Fruit fly (Drosophila melanogaster): ENCODE measurements around the gene CG3604.
A peak's percentile ranks its signal among the peaks of the same experiment; 100 is the strongest.

The CG3604 gene

DNA sequence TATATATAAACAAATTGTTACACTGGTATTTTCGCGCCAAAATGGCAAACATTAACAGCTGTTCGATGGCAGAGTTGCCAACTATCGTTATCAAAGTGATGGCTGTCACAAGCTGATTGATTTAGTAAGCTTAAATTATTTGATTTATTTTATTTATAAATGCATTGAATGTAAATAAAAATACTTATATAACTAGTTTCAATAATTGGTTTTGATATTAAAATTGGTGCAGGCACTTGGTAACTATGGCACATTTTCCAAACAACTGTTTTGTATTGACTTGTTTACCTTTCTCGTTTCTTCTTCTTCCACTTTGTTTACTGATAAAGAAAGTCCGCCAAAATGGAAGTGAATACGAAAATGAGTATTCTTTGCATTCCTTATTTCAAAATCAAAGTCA is 14.0 kb upstream of the CG3604 start, which contains the start of gene cutlet:
Gene cutlet (minus strand): TSS at position 84 of the 400 bp plus-strand sequence.
- TF ChIP-seq Pif1A (GFP tag; optimal IDR thresholded peaks at IDR 0.05), result no peak
- no peak for TF ChIP-seq gl (tag; optimal IDR thresholded peaks at IDR 0.05)
- TF ChIP-seq rn (GFP tag; IDR thresholded peaks at IDR 0.05), result no peak
- TF ChIP-seq CG15710 (tag; optimal IDR thresholded peaks at IDR 0.05), result no peak
- no peak for TF ChIP-seq CG32121 (GFP tag; IDR thresholded peaks at IDR 0.05)
- TF ChIP-seq Ets98B (GFP tag; IDR thresholded peaks at IDR 0.05), result no peak
- no peak for TF ChIP-seq CG8159 (tag; optimal IDR thresholded peaks at IDR 0.05)
- no peak for TF ChIP-seq CG8301 (tag; optimal IDR thresholded peaks at IDR 0.05)
- TF ChIP-seq Snoo (tag; optimal IDR thresholded peaks at IDR 0.05), result no peak
- no peak for TF ChIP-seq CG17806 (tag; optimal IDR thresholded peaks at IDR 0.05)
- no peak for TF ChIP-seq CG9948 (tag; optimal IDR thresholded peaks at IDR 0.05)
- TF ChIP-seq CG13204 (GFP tag; optimal IDR thresholded peaks at IDR 0.05), result no peak
- TF ChIP-seq CG14655 (GFP tag; optimal IDR thresholded peaks at IDR 0.05), result no peak
- TF ChIP-seq Pif1B (GFP tag; optimal IDR thresholded peaks at IDR 0.05), result no peak
- no peak for TF ChIP-seq CG4496 (GFP tag; IDR thresholded peaks at IDR 0.05)

DNA sequence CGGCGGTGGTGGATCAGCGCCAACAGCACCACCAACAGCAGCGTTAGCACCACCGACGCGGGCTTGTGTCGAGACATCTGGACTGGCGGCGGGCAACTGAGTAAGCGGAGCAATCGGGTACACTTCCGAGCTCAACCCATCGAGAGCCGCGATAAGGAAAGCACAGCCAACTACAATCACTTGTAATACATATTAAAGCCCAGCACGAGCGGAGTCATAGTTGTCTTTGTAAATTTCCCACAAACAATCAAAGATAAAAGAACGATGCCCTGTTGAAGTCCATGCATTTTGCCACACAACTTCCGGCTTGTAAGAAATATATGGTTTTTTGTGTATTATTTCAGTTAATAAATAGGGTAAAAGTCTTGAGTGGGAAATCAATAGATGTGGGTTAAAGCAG is 9.3 kb upstream of the CG3604 start, which contains the start of gene CG31777:
Gene CG31777 (minus strand): TSS at position 101 of the 400 bp plus-strand sequence.
- peak; percentile 56 for TF ChIP-seq EcR (GFP tag; optimal IDR thresholded peaks at IDR 0.05)
- no peak for TF ChIP-seq Pif1A (GFP tag; optimal IDR thresholded peaks at IDR 0.05)
- no peak for TF ChIP-seq CG12605 (GFP tag; IDR thresholded peaks at IDR 0.05)

DNA sequence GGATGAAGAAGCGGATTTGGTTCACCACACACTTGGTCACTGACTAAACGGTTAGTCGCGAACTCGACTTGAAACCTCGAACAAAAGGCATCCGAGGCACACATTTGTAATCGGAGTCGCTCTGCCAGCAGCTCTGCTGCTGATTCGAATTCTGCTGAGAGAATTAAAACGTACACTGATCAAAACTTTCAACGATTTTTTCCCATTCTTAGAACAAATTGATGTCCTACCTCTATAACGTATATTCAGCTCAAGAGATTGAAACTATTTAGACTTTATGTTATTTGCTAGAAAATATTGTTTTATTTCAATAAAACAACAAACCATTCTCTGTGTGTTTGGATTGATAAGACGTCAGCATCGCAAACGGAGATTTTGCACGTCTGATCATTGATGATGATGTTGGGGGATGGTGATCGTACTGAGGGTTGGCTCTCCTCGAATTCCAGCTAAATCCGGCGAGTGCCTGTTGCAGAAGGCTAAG is 7.8 kb upstream of the CG3604 start, which contains the start of gene CG31778:
Gene CG31778 (minus strand): TSS at position 51 of the 484 bp plus-strand sequence.
- TF ChIP-seq CG10348 (GFP tag; IDR thresholded peaks at IDR 0.05) (no peak), gl (tag; optimal IDR thresholded peaks at IDR 0.05) (peak; percentile 45), Snoo (tag; optimal IDR thresholded peaks at IDR 0.05) (peak; percentile 79), CG8301 (tag; optimal IDR thresholded peaks at IDR 0.05) (peak; percentile 70), CG9948 (tag; optimal IDR thresholded peaks at IDR 0.05) (peak; percentile 60), Pif1B (GFP tag; optimal IDR thresholded peaks at IDR 0.05) (peak; percentile 58), Ets98B (GFP tag; IDR thresholded peaks at IDR 0.05) (peak; percentile 84), Pif1A (GFP tag; optimal IDR thresholded peaks at IDR 0.05) (peak; percentile 56), EcR (GFP tag; optimal IDR thresholded peaks at IDR 0.05) (no peak), rn (GFP tag; IDR thresholded peaks at IDR 0.05) (peak; percentile 36; the same call in 1 of the 2 replicates), CG14655 (GFP tag; optimal IDR thresholded peaks at IDR 0.05) (peak; percentile 73), CG15710 (tag; optimal IDR thresholded peaks at IDR 0.05) (peak; percentile 80), CG13204 (GFP tag; optimal IDR thresholded peaks at IDR 0.05) (peak; percentile 15), CG4496 (GFP tag; IDR thresholded peaks at IDR 0.05) (peak; percentile 87), CG17806 (tag; optimal IDR thresholded peaks at IDR 0.05) (peak; percentile 81), CG34367 (tag; optimal IDR thresholded peaks at IDR 0.05) (peak; percentile 74), CG8159 (tag; optimal IDR thresholded peaks at IDR 0.05) (peak; percentile 77), D1 (tag; optimal IDR thresholded peaks at IDR 0.05) (no peak), CG12605 (GFP tag; IDR thresholded peaks at IDR 0.05) (peak; percentile 58), CG32121 (GFP tag; IDR thresholded peaks at IDR 0.05) (peak; percentile 76), fd96Ca (GFP tag; IDR thresholded peaks at IDR 0.05) (peak; percentile 69)

DNA sequence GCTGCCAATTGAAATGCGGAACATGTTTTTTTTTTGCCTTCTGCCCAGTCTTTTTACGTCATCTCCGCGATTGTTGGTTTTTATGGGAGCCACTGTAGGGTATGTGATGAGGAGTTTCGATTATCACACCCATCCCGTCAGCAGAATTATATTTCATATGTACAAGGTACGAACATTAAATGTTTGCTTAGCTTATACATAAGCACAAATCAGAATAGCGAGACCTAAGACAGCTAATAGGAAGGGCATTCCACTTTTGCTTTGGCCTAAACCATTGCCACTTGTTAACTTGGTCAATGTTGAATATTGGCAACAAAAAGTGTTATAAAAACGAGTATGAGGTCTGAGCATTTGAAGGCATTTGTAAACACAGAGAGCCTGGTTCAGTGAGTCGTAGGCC is 5.6 kb upstream of the CG3604 start, which contains the start of gene CG2816:
Gene CG2816 (plus strand): TSS at position 400 of the 400 bp plus-strand sequence.
- TF ChIP-seq CG8159 (tag; optimal IDR thresholded peaks at IDR 0.05), result no peak
- no peak for TF ChIP-seq D1 (tag; optimal IDR thresholded peaks at IDR 0.05)
- peak; percentile 96 for TF ChIP-seq CG32121 (GFP tag; IDR thresholded peaks at IDR 0.05)
- peak; percentile 47 for TF ChIP-seq CG34367 (tag; optimal IDR thresholded peaks at IDR 0.05)
- TF ChIP-seq Snoo (tag; optimal IDR thresholded peaks at IDR 0.05), result peak; percentile 72
- peak; percentile 89 for TF ChIP-seq CG14655 (GFP tag; optimal IDR thresholded peaks at IDR 0.05)
- TF ChIP-seq Ets98B (GFP tag; IDR thresholded peaks at IDR 0.05), result peak; percentile 96
- TF ChIP-seq CG13204 (GFP tag; optimal IDR thresholded peaks at IDR 0.05), result no peak
- peak; percentile 82 for TF ChIP-seq Pif1A (GFP tag; optimal IDR thresholded peaks at IDR 0.05)
- no peak for TF ChIP-seq EcR (GFP tag; optimal IDR thresholded peaks at IDR 0.05)
- peak; percentile 90 for TF ChIP-seq CG10348 (GFP tag; IDR thresholded peaks at IDR 0.05)
- peak; percentile 85 for TF ChIP-seq CG8301 (tag; optimal IDR thresholded peaks at IDR 0.05)
- TF ChIP-seq CG9948 (tag; optimal IDR thresholded peaks at IDR 0.05), result no peak
- TF ChIP-seq CG17806 (tag; optimal IDR thresholded peaks at IDR 0.05), result peak; percentile 69
- peak; percentile 97 for TF ChIP-seq fd96Ca (GFP tag; IDR thresholded peaks at IDR 0.05)
- TF ChIP-seq CG15710 (tag; optimal IDR thresholded peaks at IDR 0.05), result no peak
- peak; percentile 96 for TF ChIP-seq CG4496 (GFP tag; IDR thresholded peaks at IDR 0.05)
- peak; percentile 91 for TF ChIP-seq rn (GFP tag; IDR thresholded peaks at IDR 0.05)
- no peak for TF ChIP-seq gl (tag; optimal IDR thresholded peaks at IDR 0.05)
- TF ChIP-seq Pif1B (GFP tag; optimal IDR thresholded peaks at IDR 0.05), result peak; percentile 81
- peak; percentile 91 for TF ChIP-seq CG12605 (GFP tag; IDR thresholded peaks at IDR 0.05)

DNA sequence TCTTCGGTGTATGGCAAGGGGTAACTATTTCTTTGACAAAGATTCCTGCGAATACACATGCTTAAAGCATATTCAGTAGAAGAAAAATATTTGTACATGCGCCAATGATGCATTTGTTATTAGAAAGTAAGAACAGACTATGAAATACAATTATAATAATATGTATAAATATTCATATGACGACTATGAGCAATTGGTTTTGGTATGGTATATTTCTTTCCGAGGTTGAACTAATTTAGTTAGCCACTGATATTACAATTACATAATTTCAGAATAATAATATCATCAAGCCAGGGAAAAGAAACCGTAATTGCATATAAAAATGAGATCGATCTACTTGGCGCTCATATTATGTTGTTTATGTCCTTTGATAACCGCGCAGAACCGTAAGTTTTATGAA is 3.9 kb upstream of the CG3604 start, which contains the start of gene CG43145:
Gene CG43145 (plus strand): TSS at position 301 of the 400 bp plus-strand sequence.
- TF ChIP-seq D1 (tag; optimal IDR thresholded peaks at IDR 0.05) (no peak), EcR (GFP tag; optimal IDR thresholded peaks at IDR 0.05) (no peak), CG17806 (tag; optimal IDR thresholded peaks at IDR 0.05) (no peak), rn (GFP tag; IDR thresholded peaks at IDR 0.05) (no peak), Pif1B (GFP tag; optimal IDR thresholded peaks at IDR 0.05) (no peak), CG15710 (tag; optimal IDR thresholded peaks at IDR 0.05) (no peak)

DNA sequence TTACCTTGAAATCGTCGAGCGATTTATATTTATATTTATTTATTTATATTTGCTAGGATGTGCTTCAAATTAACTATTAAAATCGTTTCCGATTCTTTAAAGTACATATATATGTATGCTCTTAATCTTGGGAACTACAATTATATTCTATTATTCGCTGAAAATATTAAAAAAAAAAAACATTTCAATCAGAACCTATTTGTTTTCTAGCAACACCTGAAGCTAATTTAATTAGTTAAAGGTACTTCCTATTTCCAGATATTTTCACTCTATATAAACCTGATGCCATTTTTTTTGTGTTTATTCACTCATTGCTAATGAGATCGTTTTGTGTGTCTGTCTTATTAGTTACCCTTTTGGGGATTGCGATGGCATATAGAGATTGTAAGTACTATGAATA is 3.3 kb upstream of the CG3604 start, which contains the start of gene CG42467:
Gene CG42467 (plus strand): TSS at position 301 of the 400 bp plus-strand sequence.
- no peak for TF ChIP-seq Ets98B (GFP tag; IDR thresholded peaks at IDR 0.05)
- no peak for TF ChIP-seq CG14655 (GFP tag; optimal IDR thresholded peaks at IDR 0.05)
- TF ChIP-seq CG12605 (GFP tag; IDR thresholded peaks at IDR 0.05), result no peak
- TF ChIP-seq Snoo (tag; optimal IDR thresholded peaks at IDR 0.05), result no peak
- TF ChIP-seq Pif1A (GFP tag; optimal IDR thresholded peaks at IDR 0.05), result no peak
- no peak for TF ChIP-seq CG34367 (tag; optimal IDR thresholded peaks at IDR 0.05)
- TF ChIP-seq CG32121 (GFP tag; IDR thresholded peaks at IDR 0.05), result no peak
- TF ChIP-seq CG9948 (tag; optimal IDR thresholded peaks at IDR 0.05), result no peak
- TF ChIP-seq rn (GFP tag; IDR thresholded peaks at IDR 0.05), result no peak
- no peak for TF ChIP-seq Pif1B (GFP tag; optimal IDR thresholded peaks at IDR 0.05)
- TF ChIP-seq CG13204 (GFP tag; optimal IDR thresholded peaks at IDR 0.05), result no peak
- TF ChIP-seq CG15710 (tag; optimal IDR thresholded peaks at IDR 0.05), result no peak
- TF ChIP-seq CG8301 (tag; optimal IDR thresholded peaks at IDR 0.05), result no peak
- no peak for TF ChIP-seq CG8159 (tag; optimal IDR thresholded peaks at IDR 0.05)
- no peak for TF ChIP-seq fd96Ca (GFP tag; IDR thresholded peaks at IDR 0.05)
- no peak for TF ChIP-seq EcR (GFP tag; optimal IDR thresholded peaks at IDR 0.05)
- no peak for TF ChIP-seq gl (tag; optimal IDR thresholded peaks at IDR 0.05)
- no peak for TF ChIP-seq CG10348 (GFP tag; IDR thresholded peaks at IDR 0.05)
- TF ChIP-seq CG17806 (tag; optimal IDR thresholded peaks at IDR 0.05), result no peak

Measured in whole organism, pupa.